Worm (Caenorhabditis elegans) whole organism, L4 larva: ENCODE data around the gene aexr-1.

Experiments
- F37D6.2 ChIP-seq: sonication (generic microtip); optimal IDR thresholded peaks from 2 replicates; lab custom pipeline; 2016; ENCODE audit warnings: mild to moderate bottlenecking, missing genetic modification characterization, missing compliant biosample characterization
- F49E8.2 ChIP-seq: sonication (generic microtip); optimal IDR thresholded peaks from 2 replicates; lab custom pipeline; 2016; ENCODE audit warnings: missing compliant biosample characterization, mild to moderate bottlenecking, missing genetic modification characterization, borderline replicate concordance
- T20F7.1 ChIP-seq: fragments of 200-800 bp; sonication (Bioruptor generic); optimal IDR thresholded peaks from 2 replicates; lab custom pipeline; 2018; ENCODE audit warnings: mild to moderate bottlenecking, missing genetic modification characterization, missing compliant biosample characterization
- Y105C5A.15 ChIP-seq: fragments of 200-800 bp; sonication (Bioruptor generic); IDR thresholded peaks from 2 replicates; pipeline ENCODE4 v1.3.6; 2022; ENCODE audit warnings: missing genetic modification characterization, missing compliant biosample characterization
- Y48G9A.11 ChIP-seq: fragments of 200-800 bp; sonication (Bioruptor generic); IDR thresholded peaks from 2 replicates; pipeline ENCODE4 v1.3.6; 2022; ENCODE audit warnings: missing genetic modification reagents, missing genetic modification characterization, missing compliant biosample characterization
- Y75B8A.6 ChIP-seq: fragments of 200-800 bp; sonication (Bioruptor generic); IDR thresholded peaks from 2 replicates; pipeline ENCODE4 v1.3.6; 2022; ENCODE audit warnings: missing genetic modification reagents, missing genetic modification characterization, missing compliant biosample characterization
- ZK337.2 ChIP-seq: fragments of 200-800 bp; sonication (Bioruptor generic); IDR thresholded peaks from 2 replicates; pipeline ENCODE4 v1.3.6; 2022; ENCODE audit warnings: missing genetic modification reagents, missing genetic modification characterization, missing compliant biosample characterization
- aha-1 ChIP-seq: fragments of 150-350 bp; peaks from one replicate; lab custom pipeline; 2014; ENCODE audit warnings: missing biosample characterization, missing genetic modification characterization
- ama-1 ChIP-seq: fragments of 150-350 bp; optimal IDR thresholded peaks from 2 replicates; lab custom pipeline; 2014; ENCODE audit warnings: inconsistent platforms, mixed read lengths
- ceh-20 ChIP-seq: fragments of 200-800 bp; sonication (Bioruptor generic); IDR thresholded peaks from 2 replicates; pipeline ENCODE4 v1.3.6; 2022; ENCODE audit warnings: missing genetic modification reagents, missing genetic modification characterization, missing compliant biosample characterization
- ceh-82 ChIP-seq: sonication (generic microtip); optimal IDR thresholded peaks from 2 replicates; lab custom pipeline; 2017; ENCODE audit warnings: missing biosample characterization, missing genetic modification characterization
- ces-1 ChIP-seq: fragments of 150-350 bp; sonication (generic microtip); optimal IDR thresholded peaks from 4 replicates; lab custom pipeline; 2014; ENCODE audit warnings: missing biosample characterization, missing genetic modification reagents, missing genetic modification characterization
- daf-16 ChIP-seq, 3 experiments: sonication (generic microtip); optimal IDR thresholded peaks; 2 replicates each; lab custom pipeline; 2016 to 2017; ENCODE audit warnings: missing genetic modification characterization in 3 of 3, missing genetic modification reagents in 3 of 3, mild to moderate bottlenecking in 2 of 3, missing compliant biosample characterization in 2 of 3, missing biosample characterization in 1 of 3, moderate library complexity in 1 of 3
- daf-8 ChIP-seq: fragments of 200-800 bp; sonication (Bioruptor generic); IDR thresholded peaks from 2 replicates; pipeline ENCODE4 v1.3.6; 2022; ENCODE audit warnings: missing genetic modification characterization, missing compliant biosample characterization
- dpl-1 ChIP-seq: fragments of 150-350 bp; optimal IDR thresholded peaks from 2 replicates; lab custom pipeline; 2014; ENCODE audit warnings: missing biosample characterization, missing genetic modification reagents, missing genetic modification characterization
- duxl-1 ChIP-seq: sonication (generic microtip); optimal IDR thresholded peaks from 2 replicates; lab custom pipeline; 2016; ENCODE audit warnings: mild to moderate bottlenecking, missing genetic modification characterization, moderate library complexity, missing compliant biosample characterization; ENCODE audit not compliant: poor library complexity
- dve-1 ChIP-seq: sonication (generic microtip); optimal IDR thresholded peaks from 2 replicates; lab custom pipeline; 2017; ENCODE audit warnings: antibody characterized with exemption, mild to moderate bottlenecking, missing genetic modification characterization, missing compliant biosample characterization; ENCODE audit not compliant: insufficient read depth
- egl-27 ChIP-seq: sonication (generic microtip); optimal IDR thresholded peaks from 3 replicates; lab custom pipeline; 2017; ENCODE audit warnings: missing biosample characterization, missing genetic modification reagents, missing genetic modification characterization
- fkh-10 ChIP-seq: fragments of 150-350 bp; optimal IDR thresholded peaks from 2 replicates; lab custom pipeline; 2014; ENCODE audit warnings: missing biosample characterization, missing genetic modification reagents, missing genetic modification characterization
- fos-1 ChIP-seq: fragments of 150-350 bp; optimal IDR thresholded peaks from 2 replicates; lab custom pipeline; 2014; ENCODE audit warnings: missing biosample characterization, missing genetic modification characterization
- gei-8 ChIP-seq: fragments of 200-800 bp; sonication (Bioruptor generic); optimal IDR thresholded peaks from 2 replicates; lab custom pipeline; 2018; ENCODE audit warnings: mild to moderate bottlenecking, missing genetic modification characterization, missing compliant biosample characterization
- hlh-11 ChIP-seq: fragments of 200-800 bp; sonication (Bioruptor generic); optimal IDR thresholded peaks from 2 replicates; lab custom pipeline; 2018; ENCODE audit warnings: mild to moderate bottlenecking, missing genetic modification characterization, missing compliant biosample characterization
- hmg-1.1 ChIP-seq: fragments of 200-800 bp; sonication (Bioruptor generic); IDR thresholded peaks from 2 replicates; pipeline ENCODE4 v1.3.6; 2022; ENCODE audit warnings: missing genetic modification reagents, missing genetic modification characterization, missing compliant biosample characterization
- jun-1 ChIP-seq: fragments of 150-350 bp; optimal IDR thresholded peaks from 2 replicates; lab custom pipeline; 2014; ENCODE audit warnings: missing biosample characterization, missing genetic modification reagents, missing genetic modification characterization
- lin-1 ChIP-seq: fragments of 200-800 bp; sonication (Bioruptor generic); IDR thresholded peaks from 2 replicates; pipeline ENCODE4 v1.3.6; 2022; ENCODE audit warnings: missing genetic modification reagents, missing genetic modification characterization, missing compliant biosample characterization
- lin-13 ChIP-seq: fragments of 150-350 bp; optimal IDR thresholded peaks from 2 replicates; lab custom pipeline; 2014; ENCODE audit warnings: missing biosample characterization, missing genetic modification reagents, missing genetic modification characterization
- lin-38 ChIP-seq: fragments of 200-800 bp; sonication (Bioruptor generic); IDR thresholded peaks from 2 replicates; pipeline ENCODE4 v1.3.6; 2022; ENCODE audit warnings: missing genetic modification reagents, missing genetic modification characterization, missing compliant biosample characterization
- lsy-2 ChIP-seq, 2 experiments: fragments of 150-350 bp in 1 of 2; sonication (generic microtip) in 1 of 2; optimal IDR thresholded peaks; 2 replicates each; lab custom pipeline; 2014 to 2017; ENCODE audit warnings: missing biosample characterization in 2 of 2, missing genetic modification characterization in 2 of 2
- madf-5 ChIP-seq, 2 experiments: fragments of 200-800 bp; sonication (Bioruptor generic); IDR thresholded peaks; 2 replicates each; pipeline ENCODE4 v1.3.6; 2022; ENCODE audit warnings: missing compliant biosample characterization in 2 of 2, missing genetic modification characterization in 2 of 2
- mep-1 ChIP-seq: fragments of 150-350 bp; sonication (generic microtip); optimal IDR thresholded peaks from 3 replicates; lab custom pipeline; 2014; ENCODE audit warnings: missing biosample characterization, missing genetic modification characterization
- mxl-3 ChIP-seq: fragments of 200-800 bp; sonication (Bioruptor generic); optimal IDR thresholded peaks from 2 replicates; lab custom pipeline; 2018; ENCODE audit warnings: mild to moderate bottlenecking, missing genetic modification characterization, missing compliant biosample characterization
- nhr-10 ChIP-seq: fragments of 150-350 bp; optimal IDR thresholded peaks from 2 replicates; lab custom pipeline; 2014; ENCODE audit warnings: missing biosample characterization, missing genetic modification characterization
- nhr-102 ChIP-seq: sonication (generic microtip); optimal IDR thresholded peaks from 2 replicates; lab custom pipeline; 2016; ENCODE audit warnings: mild to moderate bottlenecking, missing genetic modification characterization, moderate library complexity, missing compliant biosample characterization
- nhr-28 ChIP-seq: fragments of 150-350 bp; optimal IDR thresholded peaks from 2 replicates; lab custom pipeline; 2014; ENCODE audit warnings: missing biosample characterization, missing genetic modification characterization
- nhr-42 ChIP-seq: fragments of 200-800 bp; sonication (Bioruptor generic); IDR thresholded peaks from 2 replicates; pipeline ENCODE4 v1.3.6; 2022; ENCODE audit warnings: missing genetic modification characterization, missing compliant biosample characterization
- nhr-48 ChIP-seq: sonication (generic microtip); optimal IDR thresholded peaks from 2 replicates; lab custom pipeline; 2016; ENCODE audit warnings: mild to moderate bottlenecking, missing genetic modification characterization, missing compliant biosample characterization
- pqm-1 ChIP-seq: sonication (generic microtip); optimal IDR thresholded peaks from 2 replicates; lab custom pipeline; 2017; ENCODE audit warnings: missing biosample characterization, missing genetic modification characterization
- rbr-2 ChIP-seq: sonication (generic microtip); optimal IDR thresholded peaks from 2 replicates; lab custom pipeline; 2016; ENCODE audit warnings: missing genotype, missing genetic modification characterization, missing compliant biosample characterization
- saeg-2 ChIP-seq: fragments of 200-800 bp; sonication (Bioruptor generic); IDR thresholded peaks from 2 replicates; pipeline ENCODE4 v1.3.6; 2022; ENCODE audit warnings: missing genetic modification reagents, missing genetic modification characterization, missing compliant biosample characterization
- set-16 ChIP-seq: fragments of 200-800 bp; sonication (Bioruptor generic); IDR thresholded peaks from 2 replicates; pipeline ENCODE4 v1.3.6; 2022; ENCODE audit warnings: missing genetic modification reagents, missing genetic modification characterization, missing compliant biosample characterization
- snpc-4 ChIP-seq: fragments of 150-350 bp; optimal IDR thresholded peaks from 2 replicates; lab custom pipeline; 2014; ENCODE audit warnings: missing biosample characterization, missing genetic modification characterization
- spr-1 ChIP-seq: sonication (generic microtip); optimal IDR thresholded peaks from 2 replicates; lab custom pipeline; 2016; ENCODE audit warnings: mild to moderate bottlenecking, missing genetic modification characterization, missing compliant biosample characterization
- unc-130 ChIP-seq: sonication (generic microtip); optimal IDR thresholded peaks from 2 replicates; lab custom pipeline; 2016; ENCODE audit warnings: missing genetic modification reagents, missing genetic modification characterization, missing compliant biosample characterization
- unc-39 ChIP-seq: sonication (generic microtip); optimal IDR thresholded peaks from 2 replicates; lab custom pipeline; 2017; ENCODE audit warnings: missing biosample characterization, missing genetic modification characterization
- zip-11 ChIP-seq: fragments of 200-800 bp; sonication (Bioruptor generic); IDR thresholded peaks from 2 replicates; pipeline ENCODE4 v1.3.6; 2022; ENCODE audit warnings: missing genetic modification characterization, missing compliant biosample characterization
- zip-2 ChIP-seq: fragments of 150-350 bp; optimal IDR thresholded peaks from 2 replicates; lab custom pipeline; 2014; ENCODE audit warnings: missing biosample characterization, missing genetic modification characterization

The aexr-1 gene

ce11 chrX:6642798-6643197 is 7.7 kb upstream of the aexr-1 start (continued):
- TF ChIP-seq daf-16 (GFP tag; optimal IDR thresholded peaks at IDR 0.05; lab: Kevin White, UChicago) (no peak), daf-16 (tag; optimal IDR thresholded peaks at IDR 0.05; lab: Kevin White, UChicago) (peak; percentile 71), mep-1 (tag; lab: Kevin White, UChicago) (peak; percentile 39), hlh-11 (tag; lab: Kevin White, UChicago) (peak; percentile 78), duxl-1 (tag; lab: Kevin White, UChicago) (no peak), mxl-3 (GFP tag; lab: Kevin White, UChicago) (peak; percentile 48), jun-1 (tag; lab: Kevin White, UChicago) (no peak), Y75B8A.6 (GFP tag; lab: Robert Waterston, UW) (no peak), ceh-20 (no peak), spr-1 (tag; lab: Kevin White, UChicago) (no peak), snpc-4 (tag; lab: Kevin White, UChicago) (no peak), nhr-42 (no peak), unc-39 (tag; lab: Kevin White, UChicago) (no peak), ceh-82 (tag; lab: Kevin White, UChicago) (no peak), Y48G9A.11 (GFP tag; lab: Robert Waterston, UW) (no peak), hmg-1.1 (GFP tag; lab: Robert Waterston, UW) (no peak), rbr-2 (tag; lab: Kevin White, UChicago) (no peak), Y105C5A.15 (no peak), gei-8 (GFP tag; lab: Kevin White, UChicago) (no peak), madf-5 (GFP tag; IDR thresholded peaks at IDR 0.05; lab: Robert Waterston, UW) (no peak), fos-1 (tag; lab: Kevin White, UChicago) (no peak), nhr-48 (tag; lab: Kevin White, UChicago) (no peak), nhr-102 (tag; lab: Kevin White, UChicago) (no peak), zip-2 (tag; lab: Kevin White, UChicago) (no peak), egl-27 (no peak), pqm-1 (tag; lab: Kevin White, UChicago) (no peak), lin-13 (GFP tag; lab: Kevin White, UChicago) (no peak), daf-8 (GFP tag; lab: Robert Waterston, UW) (no peak), F49E8.2 (tag; lab: Kevin White, UChicago) (no peak), zip-11 (GFP tag; lab: Robert Waterston, UW) (no peak), unc-130 (GFP tag; lab: Kevin White, UChicago) (no peak), dpl-1 (GFP tag; lab: Kevin White, UChicago) (no peak), ces-1 (no peak), lin-38 (GFP tag; lab: Robert Waterston, UW) (no peak), ama-1 (no peak), fkh-10 (GFP tag; lab: Kevin White, UChicago) (no peak), F37D6.2 (tag; lab: Kevin White, UChicago) (no peak)

ce11 chrX:6641509-6641908 is 6.4 kb upstream of the aexr-1 start:
- TF ChIP-seq nhr-28 (tag; lab: Kevin White, UChicago) (peak; percentile 32), dve-1 (tag; lab: Kevin White, UChicago) (peak; percentile 12), saeg-2 (GFP tag; lab: Robert Waterston, UW) (no peak), nhr-10 (tag; lab: Kevin White, UChicago) (peak; percentile 1), jun-1 (tag; lab: Kevin White, UChicago) (no peak), lin-1 (no peak), daf-16 (GFP tag; optimal IDR thresholded peaks at IDR 0.05; lab: Kevin White, UChicago) (no peak), daf-16 (tag; optimal IDR thresholded peaks at IDR 0.05; lab: Kevin White, UChicago) (peak; percentile 1), set-16 (GFP tag; lab: Robert Waterston, UW) (no peak), T20F7.1 (GFP tag; lab: Kevin White, UChicago) (peak; percentile 4), aha-1 (tag; lab: Kevin White, UChicago) (peak; percentile 78), ZK337.2 (no peak), nhr-102 (tag; lab: Kevin White, UChicago) (peak; percentile 26), lsy-2 (tag; optimal IDR thresholded peaks at IDR 0.05; lab: Kevin White, UChicago) (peak in 1 of 2 experiments; percentile 21)
